Fruit fly (Drosophila melanogaster) whole organism, embryonic: ENCODE results near the gene Iru.
A peak's percentile ranks its signal among the peaks of the same experiment; 100 is the strongest.

Experiments
- scrt ChIP-seq: fragments of 200-800 bp; sonication (Bioruptor generic); optimal IDR thresholded peaks from 2 replicates; lab custom pipeline; 2018; ENCODE audit warnings: missing biosample characterization, mild to moderate bottlenecking, missing genetic modification characterization, moderate library complexity
- trem ChIP-seq: fragments of 200-800 bp; optimal IDR thresholded peaks from 3 replicates; lab custom pipeline; 2019; ENCODE audit warnings: missing biosample characterization, mild to moderate bottlenecking, missing genetic modification characterization, moderate library complexity
- tx ChIP-seq: fragments of 200-800 bp; sonication (Bioruptor generic); optimal IDR thresholded peaks from 2 replicates; lab custom pipeline; 2016; ENCODE audit warnings: missing biosample characterization, missing genetic modification characterization

DNA sequence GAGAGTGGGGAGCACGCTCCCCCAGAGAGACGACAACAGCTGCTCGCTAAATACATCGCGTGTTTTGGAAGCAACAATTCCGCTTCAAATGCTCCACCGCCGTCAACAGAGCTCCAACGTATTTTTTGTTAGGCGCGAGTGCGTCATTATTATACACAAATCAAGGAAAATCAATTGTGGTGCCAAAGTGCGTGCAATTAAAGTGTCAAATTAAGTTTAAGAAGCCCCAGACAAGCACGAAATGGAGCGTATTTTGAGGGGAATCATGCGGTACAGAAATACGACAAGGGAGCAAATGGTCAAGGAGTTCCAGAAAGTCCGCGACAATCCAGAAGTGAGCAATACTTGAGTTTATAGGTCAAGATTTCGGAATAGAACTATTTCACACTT lies 25.5 kb upstream of the Iru start, which contains the start of gene CAHbeta:
- TF ChIP-seq scrt (peak; percentile 84), tx (GFP tag; lab: Kevin White, UChicago) (no peak), trem (tag; lab: Kevin White, UChicago) (no peak)
